Fruit fly (Drosophila melanogaster) whole organism, embryonic: ENCODE data around the gene SMC6.

Experiments
- Adf1 ChIP-seq: fragments of 200-800 bp; sonication (Bioruptor generic); IDR thresholded peaks from 2 replicates; pipeline ENCODE4 v1.3.6; 2022; ENCODE audit warnings: missing biosample characterization, missing genetic modification characterization
- Antp ChIP-seq: fragments of 200-800 bp; sonication (Bioruptor generic); optimal IDR thresholded peaks from 3 replicates; lab custom pipeline; 2016; ENCODE audit warnings: missing biosample characterization, missing genetic modification characterization
- Asciz ChIP-seq: fragments of 200-800 bp; sonication (Bioruptor generic); optimal IDR thresholded peaks from 2 replicates; lab custom pipeline; 2017; ENCODE audit warnings: missing biosample characterization, mild to moderate bottlenecking, missing genetic modification characterization, missing genetic modification reagents
- Bgb ChIP-seq: fragments of 200-800 bp; sonication (Bioruptor generic); IDR thresholded peaks from 2 replicates; pipeline ENCODE4 v1.3.6; 2022; ENCODE audit warnings: missing biosample characterization, missing genetic modification characterization; ENCODE audit not compliant: partially characterized antibody
- CG10565 ChIP-seq: fragments of 200-800 bp; sonication (Bioruptor generic); optimal IDR thresholded peaks from 3 replicates; lab custom pipeline; 2016; ENCODE audit warnings: missing biosample characterization, mild to moderate bottlenecking, missing genetic modification characterization
- CG11696 ChIP-seq: fragments of 200-800 bp; sonication (Bioruptor generic); IDR thresholded peaks from 2 replicates; pipeline ENCODE4 v1.3.6; 2022; ENCODE audit warnings: missing biosample characterization, missing genetic modification characterization
- CG12659 ChIP-seq: fragments of 200-800 bp; sonication (Bioruptor generic); optimal IDR thresholded peaks from 3 replicates; lab custom pipeline; 2017; ENCODE audit warnings: mild to moderate bottlenecking, missing biosample characterization, missing genetic modification reagents, missing genetic modification characterization
- CG12769 ChIP-seq: fragments of 200-800 bp; sonication (Bioruptor generic); optimal IDR thresholded peaks from 2 replicates; lab custom pipeline; 2019; ENCODE audit warnings: missing biosample characterization, mild to moderate bottlenecking, missing genetic modification characterization, moderate library complexity
- CG13287 ChIP-seq: fragments of 200-800 bp; sonication (Bioruptor generic); IDR thresholded peaks from 2 replicates; pipeline ENCODE4 v1.3.6; 2022; ENCODE audit warnings: missing biosample characterization, missing genetic modification characterization; ENCODE audit not compliant: partially characterized antibody
- CG13775 ChIP-seq: fragments of 200-800 bp; sonication (Bioruptor generic); optimal IDR thresholded peaks from 3 replicates; lab custom pipeline; 2017; ENCODE audit warnings: missing biosample characterization, mild to moderate bottlenecking, missing genetic modification characterization
- CG15073 ChIP-seq: fragments of 200-800 bp; sonication (Bioruptor generic); optimal IDR thresholded peaks from 2 replicates; lab custom pipeline; 2016; ENCODE audit warnings: missing biosample characterization, missing genetic modification characterization
- CG15514 ChIP-seq: fragments of 200-800 bp; sonication (Bioruptor generic); optimal IDR thresholded peaks from 3 replicates; lab custom pipeline; 2017; ENCODE audit warnings: missing biosample characterization, missing genetic modification characterization, mild to moderate bottlenecking, moderate library complexity, missing genetic modification reagents
- CG17829 ChIP-seq: fragments of 200-800 bp; optimal IDR thresholded peaks from 2 replicates; lab custom pipeline; 2019; ENCODE audit warnings: missing biosample characterization, mild to moderate bottlenecking, missing genetic modification characterization, moderate library complexity
- CG3065 ChIP-seq: fragments of 200-800 bp; sonication (Bioruptor generic); optimal IDR thresholded peaks from 2 replicates; lab custom pipeline; 2016; ENCODE audit warnings: missing biosample characterization, missing genetic modification characterization
- CG31441 ChIP-seq: fragments of 200-800 bp; sonication (Bioruptor generic); IDR thresholded peaks from 2 replicates; pipeline ENCODE4 v1.3.6; 2022; ENCODE audit warnings: missing biosample characterization, missing genetic modification characterization
- CG3163 ChIP-seq: fragments of 200-800 bp; sonication (Bioruptor generic); optimal IDR thresholded peaks from 3 replicates; lab custom pipeline; 2016; ENCODE audit warnings: missing biosample characterization, missing genetic modification characterization
- CG7987 ChIP-seq: fragments of 200-800 bp; sonication (Bioruptor generic); optimal IDR thresholded peaks from 2 replicates; lab custom pipeline; 2018; ENCODE audit warnings: missing biosample characterization, mild to moderate bottlenecking, missing genetic modification characterization, moderate library complexity
- CG8359 ChIP-seq: fragments of 200-800 bp; sonication (Bioruptor generic); optimal IDR thresholded peaks from 2 replicates; lab custom pipeline; 2017; ENCODE audit warnings: missing biosample characterization, mild to moderate bottlenecking, missing genetic modification characterization, borderline replicate concordance
- CG8924 ChIP-seq: fragments of 200-800 bp; optimal IDR thresholded peaks from 3 replicates; lab custom pipeline; 2019; ENCODE audit warnings: missing biosample characterization, mild to moderate bottlenecking, missing genetic modification characterization, moderate library complexity
- HmgZ ChIP-seq: fragments of 200-800 bp; sonication (Bioruptor generic); optimal IDR thresholded peaks from 2 replicates; lab custom pipeline; 2018; ENCODE audit warnings: missing biosample characterization, mild to moderate bottlenecking, missing genetic modification characterization
- Hsf ChIP-seq: fragments of 200-800 bp; sonication (Bioruptor generic); optimal IDR thresholded peaks from 3 replicates; lab custom pipeline; 2016; ENCODE audit warnings: missing biosample characterization, missing genetic modification characterization
- Med ChIP-seq: fragments of 200-800 bp; sonication (Bioruptor generic); peaks from one replicate; lab custom pipeline; 2016; ENCODE audit warnings: missing biosample characterization, missing genetic modification characterization, mild to moderate bottlenecking, inconsistent platforms, moderate library complexity
- Meics ChIP-seq: fragments of 200-800 bp; sonication (Bioruptor generic); optimal IDR thresholded peaks from 2 replicates; lab custom pipeline; 2017; ENCODE audit warnings: missing biosample characterization, mild to moderate bottlenecking, missing genetic modification characterization
- Nf-YA ChIP-seq: fragments of 200-800 bp; sonication (Bioruptor generic); IDR thresholded peaks from 2 replicates; pipeline ENCODE4 v1.3.6; 2022; ENCODE audit warnings: missing biosample characterization, missing genetic modification characterization
- Oaz ChIP-seq: fragments of 200-800 bp; sonication (Bioruptor generic); IDR thresholded peaks from 2 replicates; pipeline ENCODE4 v1.3.6; 2022; ENCODE audit warnings: missing biosample characterization, missing genetic modification characterization
- Pdp1 ChIP-seq, 2 experiments: fragments of 200-800 bp; sonication (Bioruptor generic); optimal IDR thresholded peaks; 3 replicates each; lab custom pipeline; 2016; ENCODE audit warnings: missing biosample characterization in 2 of 2, missing genetic modification characterization in 2 of 2, mild to moderate bottlenecking in 1 of 2, moderate library complexity in 1 of 2
- Sox100B ChIP-seq: fragments of 200-800 bp; sonication (Bioruptor generic); optimal IDR thresholded peaks from 3 replicates; lab custom pipeline; 2018; ENCODE audit warnings: missing biosample characterization, mild to moderate bottlenecking, missing genetic modification characterization
- Sry-β ChIP-seq: fragments of 200-800 bp; sonication (Bioruptor generic); optimal IDR thresholded peaks from 2 replicates; lab custom pipeline; 2018; ENCODE audit warnings: missing biosample characterization, mild to moderate bottlenecking, missing genetic modification characterization, moderate library complexity
- Sry-δ ChIP-seq: fragments of 200-800 bp; sonication (Bioruptor generic); optimal IDR thresholded peaks from 2 replicates; lab custom pipeline; 2016; ENCODE audit warnings: missing biosample characterization, missing genetic modification characterization
- YL-1 ChIP-seq: fragments of 200-800 bp; sonication (Bioruptor generic); optimal IDR thresholded peaks from 3 replicates; lab custom pipeline; 2017; ENCODE audit warnings: missing biosample characterization, mild to moderate bottlenecking, missing genetic modification characterization
- ac ChIP-seq: fragments of 200-800 bp; sonication (Bioruptor generic); optimal IDR thresholded peaks from 3 replicates; lab custom pipeline; 2017; ENCODE audit warnings: missing biosample characterization, mild to moderate bottlenecking, missing genetic modification characterization
- dimm ChIP-seq: fragments of 200-800 bp; sonication (Bioruptor generic); IDR thresholded peaks from 2 replicates; pipeline ENCODE4 v1.3.6; 2022; ENCODE audit warnings: missing biosample characterization, missing genetic modification characterization
- esg ChIP-seq: fragments of 200-800 bp; sonication (Bioruptor generic); conservative IDR thresholded peaks from 2 replicates; pipeline ENCODE4 v1.3.6; 2022; ENCODE audit warnings: missing biosample characterization, missing genetic modification characterization
- gcm2 ChIP-seq: fragments of 200-800 bp; sonication (Bioruptor generic); optimal IDR thresholded peaks from 2 replicates; lab custom pipeline; 2016; ENCODE audit warnings: missing biosample characterization, missing genetic modification characterization
- grn ChIP-seq: fragments of 200-800 bp; sonication (Bioruptor generic); optimal IDR thresholded peaks from 3 replicates; lab custom pipeline; 2017; ENCODE audit warnings: missing biosample characterization, missing genetic modification characterization
- her ChIP-seq: fragments of 200-800 bp; sonication (Bioruptor generic); optimal IDR thresholded peaks from 2 replicates; lab custom pipeline; 2016; ENCODE audit warnings: missing biosample characterization, missing genetic modification characterization
- jumu ChIP-seq: fragments of 200-800 bp; sonication (Bioruptor generic); optimal IDR thresholded peaks from 3 replicates; lab custom pipeline; 2016; ENCODE audit warnings: missing biosample characterization, missing genetic modification characterization
- ken ChIP-seq: fragments of 200-800 bp; sonication (Bioruptor generic); IDR thresholded peaks from 3 replicates; pipeline ENCODE4 v1.3.6; 2022; ENCODE audit warnings: missing biosample characterization, missing genetic modification characterization
- oc ChIP-seq: fragments of 200-800 bp; sonication (Bioruptor generic); optimal IDR thresholded peaks from 2 replicates; lab custom pipeline; 2018; ENCODE audit warnings: missing biosample characterization, mild to moderate bottlenecking, missing genetic modification characterization, moderate library complexity
- p53 ChIP-seq: fragments of 200-800 bp; sonication (Bioruptor generic); optimal IDR thresholded peaks from 2 replicates; lab custom pipeline; 2016; ENCODE audit warnings: missing biosample characterization, missing genetic modification characterization
- pros ChIP-seq: fragments of 200-800 bp; sonication (Bioruptor generic); optimal IDR thresholded peaks from 3 replicates; lab custom pipeline; 2019; ENCODE audit warnings: missing biosample characterization, mild to moderate bottlenecking, missing genetic modification characterization, moderate library complexity
- sima ChIP-seq: fragments of 200-800 bp; sonication (Bioruptor generic); optimal IDR thresholded peaks from 2 replicates; lab custom pipeline; 2016; ENCODE audit warnings: missing biosample characterization, missing genetic modification characterization
- tap ChIP-seq: fragments of 200-800 bp; optimal IDR thresholded peaks from 3 replicates; lab custom pipeline; 2019; ENCODE audit warnings: missing biosample characterization, mild to moderate bottlenecking, missing genetic modification characterization, moderate library complexity
- tio ChIP-seq: fragments of 200-800 bp; sonication (Bioruptor generic); optimal IDR thresholded peaks from 2 replicates; lab custom pipeline; 2017; ENCODE audit warnings: missing biosample characterization, missing genetic modification characterization, inconsistent platforms
- tll ChIP-seq, 2 experiments: fragments of 200-800 bp in 1 of 2; fragments of >200 bp in 1 of 2; sonication (Bioruptor generic) in 1 of 2; optimal IDR thresholded peaks; 2 replicates each; lab custom pipeline; 2017 to 2019; ENCODE audit warnings: missing biosample characterization in 2 of 2, missing genetic modification characterization in 2 of 2, mild to moderate bottlenecking in 1 of 2, moderate library complexity in 1 of 2
- unc-4 ChIP-seq: fragments of 200-800 bp; sonication (Bioruptor generic); IDR thresholded peaks from 2 replicates; pipeline ENCODE4 v1.3.6; 2022; ENCODE audit warnings: missing biosample characterization, missing genetic modification characterization; ENCODE audit not compliant: partially characterized antibody
- vfl ChIP-seq: fragments of 200-800 bp; sonication (Bioruptor generic); optimal IDR thresholded peaks from 2 replicates; lab custom pipeline; 2016; ENCODE audit warnings: missing biosample characterization, missing genetic modification characterization
- yki ChIP-seq: fragments of >200 bp; optimal IDR thresholded peaks from 3 replicates; lab custom pipeline; 2018

Gene SMC6

DNA sequence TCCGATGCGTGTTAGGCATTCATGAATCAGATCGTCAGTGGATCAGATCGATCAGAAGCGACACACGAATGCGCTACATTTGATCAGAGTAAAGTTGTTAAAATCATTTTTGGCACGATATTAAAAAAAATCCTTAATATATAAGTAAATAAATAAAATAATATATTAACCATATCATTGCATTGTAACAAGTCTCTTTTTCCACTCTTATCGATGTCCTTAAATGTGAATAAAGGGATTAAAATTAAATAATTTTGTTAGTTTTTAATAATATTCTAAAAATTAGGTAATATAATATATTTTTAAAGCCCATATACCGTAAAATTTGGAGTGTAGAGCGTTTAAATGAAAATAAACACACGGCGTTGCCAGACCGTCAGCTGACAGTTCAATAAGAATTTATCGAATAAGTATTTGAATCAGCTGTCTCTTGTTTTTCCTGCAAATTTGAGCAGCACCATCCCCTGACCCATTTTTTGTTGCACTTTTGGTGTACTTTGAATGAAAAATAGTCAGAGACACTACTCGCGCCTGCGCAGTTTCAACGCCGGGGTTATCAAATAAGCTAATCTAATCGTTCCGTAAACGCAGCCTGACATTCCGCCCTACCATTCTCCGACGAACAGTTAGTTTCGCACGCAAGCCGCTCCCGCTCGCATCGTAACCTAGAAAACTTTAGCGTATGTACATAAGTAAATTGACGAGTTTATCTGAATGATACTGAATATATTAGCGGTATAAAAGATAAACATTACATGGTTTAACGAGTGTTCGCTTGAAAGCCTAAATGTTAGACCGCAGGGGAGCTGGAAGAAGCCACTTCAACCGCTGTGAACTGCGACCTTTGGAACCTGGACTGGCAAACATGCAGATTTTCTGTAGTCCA lies 41.1 kb downstream of the SMC6 start, which contains the start of the genes p38a and CG6178 (continued):
- TF ChIP-seq sima (no peak), tll (GFP tag; optimal IDR thresholded peaks at IDR 0.05; lab: Kevin White, UChicago) (no peak), CG12659 (peak; percentile 99), yki (lab: Kevin White, UChicago) (no peak), dimm (GFP tag; lab: Robert Waterston, UW) (peak; percentile 88), CG17829 (tag; lab: Kevin White, UChicago) (peak; percentile 98), YL-1 (GFP tag; lab: Kevin White, UChicago) (peak; percentile 78), Sry-δ (GFP tag; lab: Kevin White, UChicago) (peak; percentile 46), CG7987 (peak; percentile 89), Bgb (GFP tag; lab: Robert Waterston, UW) (peak; percentile 8; the same call in 1 of the 2 replicates), vfl (GFP tag; lab: Kevin White, UChicago) (peak; percentile 62), CG3065 (GFP tag; lab: Kevin White, UChicago) (peak; percentile 77), oc (tag; lab: Kevin White, UChicago) (peak; percentile 95), her (GFP tag; lab: Kevin White, UChicago) (no peak), CG15073 (GFP tag; lab: Kevin White, UChicago) (peak; percentile 61), gcm2 (GFP tag; lab: Kevin White, UChicago) (no peak), jumu (peak; percentile 45), Asciz (peak; percentile 97), Nf-YA (GFP tag; lab: Robert Waterston, UW) (peak; percentile 94), unc-4 (GFP tag; lab: Robert Waterston, UW) (no peak), Sry-β (GFP tag; lab: Kevin White, UChicago) (peak; percentile 54), Meics (GFP tag; lab: Kevin White, UChicago) (peak; percentile 98), Med (GFP tag; lab: Kevin White, UChicago) (peak; percentile 84), Antp (GFP tag; lab: Kevin White, UChicago) (peak; percentile 51), pros (GFP tag; lab: Kevin White, UChicago) (no peak), Adf1 (GFP tag; lab: Robert Waterston, UW) (peak; percentile 81), Pdp1 (GFP tag; optimal IDR thresholded peaks at IDR 0.05; lab: Kevin White, UChicago) (peak; percentile 43 to 53), CG10565 (GFP tag; lab: Kevin White, UChicago) (peak; percentile 45), CG8359 (GFP tag; lab: Kevin White, UChicago) (peak; percentile 87), CG12769 (tag; lab: Kevin White, UChicago) (peak; percentile 16), p53 (no peak), grn (GFP tag; lab: Kevin White, UChicago) (peak; percentile 84), tio (GFP tag; lab: Kevin White, UChicago) (peak; percentile 92), CG13287 (GFP tag; lab: Robert Waterston, UW) (no peak), CG13775 (peak; percentile 98), esg (GFP tag; lab: Robert Waterston, UW) (peak; percentile 97), Hsf (GFP tag; lab: Kevin White, UChicago) (peak; percentile 66), ac (GFP tag; lab: Kevin White, UChicago) (peak; percentile 67), Oaz (GFP tag; lab: Robert Waterston, UW) (peak; percentile 90), CG3163 (peak; percentile 14), HmgZ (tag; lab: Kevin White, UChicago) (peak; percentile 91), CG31441 (GFP tag; lab: Robert Waterston, UW) (peak; percentile 99), CG11696 (GFP tag; lab: Robert Waterston, UW) (peak; percentile 81), CG8924 (tag; lab: Kevin White, UChicago) (peak; percentile 99), CG15514 (GFP tag; lab: Kevin White, UChicago) (peak; percentile 89), tap (tag; lab: Kevin White, UChicago) (peak; percentile 96), ken (peak; percentile 94), Sox100B (GFP tag; lab: Kevin White, UChicago) (peak; percentile 99)
